Worm (Caenorhabditis elegans) whole organism, early embryonic: ENCODE data around the gene T01C8.2.

Experiments used
- ceh-13 ChIP-seq: fragments of 200-800 bp; sonication (Bioruptor generic); optimal IDR thresholded peaks from 2 replicates; lab custom pipeline; 2018; ENCODE audit warnings: mild to moderate bottlenecking, missing genetic modification characterization, missing compliant biosample characterization
- hmbx-1 ChIP-seq: sonication (generic microtip); optimal IDR thresholded peaks from 2 replicates; lab custom pipeline; 2016; ENCODE audit warnings: mild to moderate bottlenecking, missing genetic modification characterization, missing compliant biosample characterization
- tbx-37 ChIP-seq: fragments of 200-800 bp; sonication (Bioruptor generic); conservative IDR thresholded peaks from 2 replicates; pipeline ENCODE4 v1.3.6; 2022; ENCODE audit warnings: missing genetic modification reagents, missing genetic modification characterization, missing compliant biosample characterization

DNA sequence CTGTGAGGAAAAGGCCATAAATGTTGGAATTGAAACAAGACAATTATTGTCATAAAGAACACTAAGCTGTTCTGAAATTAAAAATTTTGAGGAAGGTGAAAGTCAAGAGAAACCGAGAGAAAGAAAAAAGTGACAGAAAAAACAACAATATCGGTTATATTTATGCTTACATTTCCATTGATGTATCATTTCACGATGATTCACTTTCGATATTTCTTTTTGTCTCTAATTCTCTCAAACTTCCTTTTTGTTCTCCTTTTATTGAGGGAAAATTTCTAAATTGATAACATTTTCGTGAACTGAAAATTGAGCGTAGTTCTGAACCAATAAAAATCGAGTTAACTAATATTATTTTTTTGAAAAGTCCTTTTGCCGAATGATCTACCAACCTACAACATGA is 28.7 kb downstream of the T01C8.2 start:
- TF ChIP-seq hmbx-1 (tag; lab: Kevin White, UChicago) (no peak), tbx-37 (GFP tag; lab: Robert Waterston, UW) (no peak), ceh-13 (GFP tag; lab: Kevin White, UChicago) (no peak)
